Worm (Caenorhabditis elegans) whole organism, L4/young adult: ENCODE results near the gene thn-4.

ENCODE experiments used
- dao-5 ChIP-seq: sonication (generic microtip); optimal IDR thresholded peaks from 2 replicates; lab custom pipeline; 2016; ENCODE audit warnings: missing genotype, missing genetic modification characterization, moderate library complexity, missing compliant biosample characterization
- him-1 ChIP-seq: sonication (generic microtip); optimal IDR thresholded peaks from 2 replicates; lab custom pipeline; 2016; ENCODE audit warnings: missing genotype, missing genetic modification reagents, missing genetic modification characterization, missing compliant biosample characterization

ce11 chrV:16838435-16838834, 32.9 kb downstream of the thn-4 start:
- TF ChIP-seq him-1 (tag; lab: Kevin White, UChicago) (no peak), dao-5 (tag; lab: Kevin White, UChicago) (no peak)
